Worm (Caenorhabditis elegans) whole organism, L1 larva: Measurements from ENCODE around the gene nog-1.

Experiments used
- aha-1 ChIP-seq: fragments of 150-350 bp; optimal IDR thresholded peaks from 2 replicates; lab custom pipeline; 2014; ENCODE audit warnings: missing biosample characterization, missing genetic modification characterization
- aly-2 ChIP-seq: fragments of 150-350 bp; optimal IDR thresholded peaks from 2 replicates; lab custom pipeline; 2014; ENCODE audit warnings: missing biosample characterization, missing genetic modification characterization
- ama-1 ChIP-seq: fragments of 150-350 bp; optimal IDR thresholded peaks from 2 replicates; lab custom pipeline; 2014
- blmp-1 ChIP-seq: fragments of 150-350 bp; optimal IDR thresholded peaks from 2 replicates; lab custom pipeline; 2014; ENCODE audit warnings: missing biosample characterization, missing genetic modification characterization
- ceh-8 ChIP-seq: fragments of 200-800 bp; sonication (Bioruptor generic); optimal IDR thresholded peaks from 2 replicates; lab custom pipeline; 2018; ENCODE audit warnings: mild to moderate bottlenecking, missing genetic modification characterization, moderate library complexity, missing compliant biosample characterization
- ceh-82 ChIP-seq, 3 experiments: fragments of 150-350 bp in 1 of 3; sonication (generic microtip) in 2 of 3; optimal IDR thresholded peaks; 2 replicates each; lab custom pipeline; 2014 to 2017; ENCODE audit warnings: missing biosample characterization in 3 of 3, missing genetic modification characterization in 3 of 3
- ces-1 ChIP-seq: fragments of 150-350 bp; optimal IDR thresholded peaks from 2 replicates; lab custom pipeline; 2014; ENCODE audit warnings: missing biosample characterization, missing genetic modification reagents, missing genetic modification characterization
- efl-1 ChIP-seq, 4 experiments: fragments of 150-350 bp; optimal IDR thresholded peaks in 3 of 4; peaks in 1 of 4; 1 replicate in 1 of 4; 2 replicates in 3 of 4; lab custom pipeline; 2014; ENCODE audit warnings: missing biosample characterization in 2 of 4, missing genetic modification characterization in 2 of 4, missing genetic modification reagents in 2 of 4
- efl-3 ChIP-seq: fragments of 200-800 bp; sonication (Bioruptor generic); optimal IDR thresholded peaks from 2 replicates; lab custom pipeline; 2018; ENCODE audit warnings: mild to moderate bottlenecking, missing genetic modification characterization, missing compliant biosample characterization
- egl-27 ChIP-seq, 2 experiments: fragments of 150-350 bp in 1 of 2; sonication (generic microtip); optimal IDR thresholded peaks; 3 replicates each; lab custom pipeline; 2017 to 2018; ENCODE audit warnings: missing biosample characterization in 2 of 2, missing genetic modification characterization in 2 of 2, missing genetic modification reagents in 2 of 2
- fkh-10 ChIP-seq: sonication (generic microtip); optimal IDR thresholded peaks from 2 replicates; lab custom pipeline; 2017; ENCODE audit warnings: missing biosample characterization, missing genetic modification reagents, missing genetic modification characterization
- fkh-8 ChIP-seq: sonication (generic microtip); optimal IDR thresholded peaks from 2 replicates; lab custom pipeline; 2016; ENCODE audit warnings: mild to moderate bottlenecking, missing genetic modification characterization, missing compliant biosample characterization
- fos-1 ChIP-seq: fragments of 150-350 bp; optimal IDR thresholded peaks from 2 replicates; lab custom pipeline; 2014; ENCODE audit warnings: missing biosample characterization, missing genetic modification characterization
- isw-1 ChIP-seq: fragments of 200-800 bp; sonication (Bioruptor generic); IDR thresholded peaks from 2 replicates; pipeline ENCODE4 v1.3.6; 2022; ENCODE audit warnings: missing genetic modification characterization, missing compliant biosample characterization
- jun-1 ChIP-seq: fragments of 150-350 bp; optimal IDR thresholded peaks from 2 replicates; lab custom pipeline; 2014; ENCODE audit warnings: missing biosample characterization, missing genetic modification reagents, missing genetic modification characterization
- lin-35 ChIP-seq, 2 experiments: fragments of 150-350 bp; optimal IDR thresholded peaks; 2 replicates each; lab custom pipeline; 2014; ENCODE audit warnings: missing biosample characterization in 2 of 2, missing genetic modification characterization in 2 of 2, missing genetic modification reagents in 2 of 2
- lin-39 ChIP-seq: fragments of 150-350 bp; optimal IDR thresholded peaks from 2 replicates; lab custom pipeline; 2014; ENCODE audit warnings: missing biosample characterization, missing genetic modification reagents, missing genetic modification characterization
- mab-9 ChIP-seq: fragments of 200-800 bp; sonication (Bioruptor generic); IDR thresholded peaks from 2 replicates; pipeline ENCODE4 v1.3.6; 2022; ENCODE audit warnings: missing genetic modification reagents, missing genetic modification characterization, missing compliant biosample characterization
- mef-2 ChIP-seq: fragments of 150-350 bp; optimal IDR thresholded peaks from 2 replicates; lab custom pipeline; 2014; ENCODE audit warnings: missing biosample characterization, missing genetic modification characterization
- mep-1 ChIP-seq: fragments of 150-350 bp; optimal IDR thresholded peaks from 2 replicates; lab custom pipeline; 2014; ENCODE audit warnings: missing biosample characterization, missing genetic modification characterization
- nhr-28 ChIP-seq: fragments of 150-350 bp; optimal IDR thresholded peaks from 2 replicates; lab custom pipeline; 2014; ENCODE audit warnings: missing biosample characterization, missing genetic modification characterization
- nhr-47 ChIP-seq: sonication (generic microtip); optimal IDR thresholded peaks from 2 replicates; lab custom pipeline; 2016; ENCODE audit warnings: mild to moderate bottlenecking, missing genetic modification characterization, moderate library complexity, missing compliant biosample characterization
- nhr-71 ChIP-seq: sonication (generic microtip); optimal IDR thresholded peaks from 2 replicates; lab custom pipeline; 2016; ENCODE audit warnings: mild to moderate bottlenecking, missing genetic modification characterization, moderate library complexity, missing compliant biosample characterization
- nhr-77 ChIP-seq: fragments of 150-350 bp; optimal IDR thresholded peaks from 2 replicates; lab custom pipeline; 2014; ENCODE audit warnings: missing biosample characterization, missing genetic modification characterization
- pag-3 ChIP-seq: sonication (generic microtip); optimal IDR thresholded peaks from 2 replicates; lab custom pipeline; 2017; ENCODE audit warnings: missing genetic modification characterization, mild to moderate bottlenecking, missing compliant biosample characterization, antibody characterized with exemption, borderline replicate concordance; ENCODE audit not compliant: insufficient read depth
- pax-3 ChIP-seq: fragments of 200-800 bp; sonication (Bioruptor generic); optimal IDR thresholded peaks from 2 replicates; lab custom pipeline; 2018; ENCODE audit warnings: mild to moderate bottlenecking, missing genetic modification characterization, moderate library complexity, missing compliant biosample characterization
- pqm-1 ChIP-seq: sonication (generic microtip); optimal IDR thresholded peaks from 3 replicates; lab custom pipeline; 2017; ENCODE audit warnings: missing biosample characterization, missing genetic modification characterization
- rnt-1 ChIP-seq: sonication (generic microtip); optimal IDR thresholded peaks from 2 replicates; lab custom pipeline; 2016; ENCODE audit warnings: mild to moderate bottlenecking, missing genetic modification characterization, moderate library complexity, missing compliant biosample characterization
- skn-1 ChIP-seq: fragments of 150-350 bp; optimal IDR thresholded peaks from 2 replicates; lab custom pipeline; 2014; ENCODE audit warnings: missing biosample characterization, missing genetic modification characterization
- snu-23 ChIP-seq: sonication (generic microtip); optimal IDR thresholded peaks from 2 replicates; lab custom pipeline; 2016; ENCODE audit warnings: missing genetic modification characterization, missing compliant biosample characterization
- swsn-7 ChIP-seq: sonication (generic microtip); optimal IDR thresholded peaks from 2 replicates; lab custom pipeline; 2016; ENCODE audit warnings: missing genetic modification characterization, missing compliant biosample characterization
- tbx-2 ChIP-seq: sonication (generic microtip); optimal IDR thresholded peaks from 2 replicates; lab custom pipeline; 2016; ENCODE audit warnings: missing genetic modification characterization, missing compliant biosample characterization
- unc-62 ChIP-seq: fragments of 150-350 bp; optimal IDR thresholded peaks from 2 replicates; lab custom pipeline; 2014; ENCODE audit warnings: missing biosample characterization, missing genetic modification reagents, missing genetic modification characterization
- unc-98 ChIP-seq: fragments of 200-800 bp; sonication (Bioruptor generic); IDR thresholded peaks from 2 replicates; pipeline ENCODE4 v1.3.6; 2022; ENCODE audit warnings: missing genetic modification characterization, missing compliant biosample characterization
- vab-15 ChIP-seq: sonication (generic microtip); optimal IDR thresholded peaks from 2 replicates; lab custom pipeline; 2017; ENCODE audit warnings: missing genotype, mild to moderate bottlenecking, missing genetic modification characterization, missing compliant biosample characterization
- xbp-1 ChIP-seq: sonication (generic microtip); optimal IDR thresholded peaks from 2 replicates; lab custom pipeline; 2016; ENCODE audit warnings: missing genetic modification characterization, missing compliant biosample characterization
- zag-1 ChIP-seq: fragments of 150-350 bp; optimal IDR thresholded peaks from 2 replicates; lab custom pipeline; 2014; ENCODE audit warnings: missing biosample characterization, missing genetic modification characterization
- zip-4 ChIP-seq: fragments of 200-800 bp; sonication (Bioruptor generic); optimal IDR thresholded peaks from 2 replicates; lab custom pipeline; 2018; ENCODE audit warnings: mild to moderate bottlenecking, missing genetic modification characterization, moderate library complexity, missing compliant biosample characterization
- ztf-11 ChIP-seq, 2 experiments: sonication (generic microtip); optimal IDR thresholded peaks; 2 replicates each; lab custom pipeline; 2016 to 2017; ENCODE audit warnings: missing genetic modification characterization in 2 of 2, missing biosample characterization in 1 of 2, missing compliant biosample characterization in 1 of 2

Gene nog-1

DNA sequence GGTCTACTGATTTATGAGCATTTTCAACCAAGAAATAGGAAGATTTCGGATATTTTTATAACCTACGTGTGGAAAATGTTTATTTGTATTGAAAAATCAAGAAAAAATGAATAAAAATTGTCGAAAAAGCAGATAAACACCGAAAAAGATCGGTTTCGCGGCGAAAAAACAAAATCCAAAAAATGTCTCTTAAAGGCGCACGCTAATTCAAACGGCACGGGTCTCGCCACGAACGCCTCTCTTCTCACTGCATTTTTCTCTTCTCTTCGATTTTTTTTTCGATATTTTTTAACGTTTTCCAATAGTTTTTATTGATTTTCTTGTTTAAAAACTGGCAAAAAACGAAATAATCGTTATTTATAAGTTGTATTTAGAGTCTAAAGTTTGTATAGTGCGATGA, 31.9 kb downstream of the nog-1 start (continued):
- TF ChIP-seq fos-1 (tag; lab: Kevin White, UChicago) (no peak), ztf-11 (tag; optimal IDR thresholded peaks at IDR 0.05; lab: Kevin White, UChicago) (no peak), blmp-1 (no peak), ceh-82 (tag; optimal IDR thresholded peaks at IDR 0.05; lab: Kevin White, UChicago) (peak in 2 of 3 experiments; percentile 12 to 54), xbp-1 (peak; percentile 25), nhr-28 (no peak), snu-23 (peak; percentile 40), unc-98 (no peak), efl-1 (optimal IDR thresholded peaks at IDR 0.05; lab: Kevin White, UChicago) (peak; percentile 62 to 67), efl-1 (GFP tag; optimal IDR thresholded peaks at IDR 0.05 in 1 of 2; lab: Kevin White, UChicago) (peak; percentile 70 to 88), jun-1 (no peak), pag-3 (tag; lab: Kevin White, UChicago) (no peak), zip-4 (GFP tag; lab: Kevin White, UChicago) (no peak), rnt-1 (tag; lab: Kevin White, UChicago) (peak; percentile 10), isw-1 (0 out of 2 replicates have a peak, but pooled peaks have one; percentile 5), aha-1 (tag; lab: Kevin White, UChicago) (no peak), nhr-77 (tag; lab: Kevin White, UChicago) (no peak), egl-27 (tag; optimal IDR thresholded peaks at IDR 0.05; lab: Kevin White, UChicago) (no peak), efl-3 (GFP tag; lab: Kevin White, UChicago) (no peak), nhr-71 (tag; lab: Kevin White, UChicago) (peak; percentile 28), mef-2 (no peak), mep-1 (no peak), pax-3 (tag; lab: Kevin White, UChicago) (no peak), aly-2 (no peak), nhr-47 (tag; lab: Kevin White, UChicago) (peak; percentile 28)

DNA sequence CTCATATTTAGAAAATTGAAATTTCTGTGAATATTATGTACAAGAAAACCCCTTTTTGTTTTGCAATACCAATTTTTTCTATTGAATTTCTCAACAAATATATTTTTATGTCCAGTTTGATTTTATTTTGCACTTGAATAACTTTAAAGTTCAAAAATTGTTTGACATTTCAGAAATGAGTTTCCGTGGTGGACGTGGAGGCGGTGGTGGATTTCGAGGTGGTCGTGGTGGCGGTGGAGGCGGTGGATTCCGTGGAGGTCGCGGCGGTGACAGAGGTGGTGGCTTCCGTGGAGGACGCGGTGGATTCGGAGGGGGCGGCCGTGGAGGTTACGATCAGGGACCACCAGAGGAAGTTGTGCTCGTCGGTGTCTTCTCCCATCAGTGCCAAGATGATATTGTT, 32.3 kb downstream of the nog-1 start, which contains the start of gene garr-1:
Gene garr-1, plus strand, starts transcription at position 174 of the 400 bp plus-strand sequence.
- TF ChIP-seq fkh-8 (tag; lab: Kevin White, UChicago) (no peak), zag-1 (no peak), tbx-2 (tag; lab: Kevin White, UChicago) (no peak), swsn-7 (tag; lab: Kevin White, UChicago) (no peak), ztf-11 (tag; optimal IDR thresholded peaks at IDR 0.05; lab: Kevin White, UChicago) (no peak), lin-35 (GFP tag; optimal IDR thresholded peaks at IDR 0.05; lab: Kevin White, UChicago) (no peak), lin-39 (tag; lab: Kevin White, UChicago) (no peak)

DNA sequence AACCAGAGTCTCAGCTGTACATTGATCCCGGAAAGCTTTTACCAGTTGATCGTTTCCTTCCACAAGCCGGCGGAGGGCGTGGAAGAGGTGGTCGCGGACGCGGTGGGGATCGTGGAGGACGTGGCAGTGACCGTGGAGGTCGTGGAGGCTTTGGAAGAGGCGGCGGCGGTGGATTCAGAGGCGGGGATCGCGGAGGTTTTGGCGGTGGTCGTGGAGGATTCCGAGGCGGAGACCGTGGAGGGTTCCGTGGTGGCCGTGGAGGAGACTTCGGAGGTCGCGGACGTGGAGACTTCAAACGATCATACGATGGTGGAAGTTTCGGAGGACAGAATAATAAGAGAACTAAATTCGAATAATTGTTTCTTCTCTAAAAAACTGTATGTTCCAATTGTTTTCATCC, 32.9 kb downstream of the nog-1 start:
- no peak for TF ChIP-seq nhr-47 (tag; lab: Kevin White, UChicago)
- TF ChIP-seq efl-1 (optimal IDR thresholded peaks at IDR 0.05; lab: Kevin White, UChicago) = no peak
- peak in 1 of 2 experiments; percentile 10 for TF ChIP-seq efl-1 (GFP tag; optimal IDR thresholded peaks at IDR 0.05 in 1 of 2; lab: Kevin White, UChicago)
- no peak for TF ChIP-seq pag-3 (tag; lab: Kevin White, UChicago)
- no peak for TF ChIP-seq fkh-10
- peak; percentile 50 for TF ChIP-seq ceh-8 (GFP tag; lab: Kevin White, UChicago)

DNA sequence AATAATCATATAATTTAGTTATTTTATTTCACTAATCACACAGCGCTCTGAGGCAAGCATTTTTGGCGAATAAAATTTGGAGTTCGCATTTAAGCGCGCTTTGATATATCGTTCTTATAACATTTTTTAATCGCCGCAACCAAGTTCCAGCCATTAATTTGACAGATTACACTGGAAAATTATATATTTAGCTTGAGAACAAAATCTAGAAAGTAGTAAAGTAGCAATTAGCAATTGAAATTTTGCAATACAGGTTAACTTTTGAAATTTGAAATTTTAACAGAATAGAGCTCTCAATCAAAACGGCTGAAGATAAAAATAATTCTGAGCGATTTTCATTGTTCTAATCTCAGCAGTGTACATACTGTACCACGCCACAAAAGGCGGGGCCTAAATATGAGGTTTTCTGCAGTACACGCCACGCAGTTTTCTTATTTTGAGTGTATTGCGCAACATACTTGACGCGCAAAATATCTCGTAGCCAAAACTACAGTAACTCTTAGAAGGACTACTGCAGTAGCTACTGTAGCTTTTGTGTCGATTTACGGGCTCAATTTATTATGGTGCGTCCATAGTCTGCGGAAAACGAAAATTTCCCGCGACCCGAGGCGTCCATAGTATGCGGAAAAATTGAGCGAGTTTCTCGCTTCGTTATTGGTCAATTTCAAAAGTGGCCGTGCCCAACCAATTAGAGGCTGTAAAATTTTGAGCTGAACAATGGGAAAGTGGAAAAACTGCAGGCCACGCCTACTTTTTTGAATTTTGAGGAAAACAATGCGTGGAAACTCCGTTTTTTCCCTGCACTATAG, 33.6 kb downstream of the nog-1 start:
- TF ChIP-seq ama-1 (lab: Kevin White, UChicago) (no peak), vab-15 (tag; lab: Kevin White, UChicago) (no peak), lin-39 (tag; lab: Kevin White, UChicago) (no peak), aly-2 (peak; percentile 3), ces-1 (GFP tag; lab: Kevin White, UChicago) (no peak), mab-9 (GFP tag; lab: Robert Waterston, UW) (no peak), skn-1 (tag; lab: Kevin White, UChicago) (no peak), pqm-1 (tag; lab: Kevin White, UChicago) (no peak), pax-3 (tag; lab: Kevin White, UChicago) (no peak), efl-1 (optimal IDR thresholded peaks at IDR 0.05; lab: Kevin White, UChicago) (no peak), efl-1 (GFP tag; optimal IDR thresholded peaks at IDR 0.05 in 1 of 2; lab: Kevin White, UChicago) (peak in 1 of 2 experiments; percentile 69), unc-62 (no peak), isw-1 (no peak)
